Fruit fly (Drosophila melanogaster): Measurements from ENCODE around the gene PGRP-SD.

DNA sequence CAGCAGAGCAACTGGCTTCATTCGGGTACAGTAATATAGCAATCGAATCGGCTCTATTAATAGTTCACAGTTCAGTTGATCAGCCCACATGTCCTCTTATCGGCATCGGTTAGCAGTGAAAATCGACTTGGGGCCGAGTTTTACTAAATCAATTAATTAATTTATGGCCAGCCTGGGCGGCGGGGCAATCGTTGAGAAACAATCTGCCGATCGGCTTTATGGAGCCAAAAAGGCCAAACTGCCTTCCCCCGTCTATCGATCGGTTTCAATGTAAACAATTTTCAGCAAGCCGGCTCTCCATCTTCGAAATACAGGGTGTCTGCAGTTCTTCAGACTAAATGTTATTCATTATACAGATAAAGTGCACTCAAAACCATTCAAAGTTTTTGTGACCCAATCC, 17.4 kb upstream of the PGRP-SD start:
- TF ChIP-seq Myc (optimal IDR thresholded peaks at IDR 0.05) = no peak
- TF ChIP-seq h (optimal IDR thresholded peaks at IDR 0.05) = no peak
- TF ChIP-seq insv (optimal IDR thresholded peaks at IDR 0.05) = no peak
